Worm (Caenorhabditis elegans) whole organism, L2 larva: ENCODE results near the gene ssu-1.
A peak's percentile ranks its signal among the peaks of the same experiment; 100 is the strongest.

Experiments used
- F13H6.1 ChIP-seq: sonication (generic microtip); optimal IDR thresholded peaks from 2 replicates; lab custom pipeline; 2016; ENCODE audit warnings: missing genetic modification characterization, missing compliant biosample characterization
- R02D3.7 ChIP-seq: fragments of 150-350 bp; optimal IDR thresholded peaks from 2 replicates; lab custom pipeline; 2014; ENCODE audit warnings: missing biosample characterization, missing genetic modification characterization
- Y55F3AM.14 ChIP-seq: fragments of 200-800 bp; sonication (Bioruptor generic); optimal IDR thresholded peaks from 2 replicates; lab custom pipeline; 2018; ENCODE audit warnings: mild to moderate bottlenecking, missing genetic modification characterization, missing compliant biosample characterization
- ZK546.5 ChIP-seq: sonication (generic microtip); optimal IDR thresholded peaks from 2 replicates; lab custom pipeline; 2017; ENCODE audit warnings: missing biosample characterization, missing genetic modification characterization
- alr-1 ChIP-seq: fragments of 150-350 bp; optimal IDR thresholded peaks from 2 replicates; lab custom pipeline; 2014; ENCODE audit warnings: missing biosample characterization, missing genetic modification characterization
- aly-2 ChIP-seq: fragments of 150-350 bp; optimal IDR thresholded peaks from 2 replicates; lab custom pipeline; 2014; ENCODE audit warnings: missing biosample characterization, missing genetic modification characterization
- ama-1 ChIP-seq: fragments of 150-350 bp; optimal IDR thresholded peaks from 2 replicates; lab custom pipeline; 2018; ENCODE audit warnings: inconsistent platforms
- blmp-1 ChIP-seq: sonication (generic microtip); optimal IDR thresholded peaks from 2 replicates; lab custom pipeline; 2017; ENCODE audit warnings: missing genetic modification characterization, mild to moderate bottlenecking, missing compliant biosample characterization, antibody characterized with exemption, moderate library complexity; ENCODE audit not compliant: insufficient read depth
- ceh-16 ChIP-seq: fragments of 150-350 bp; optimal IDR thresholded peaks from 2 replicates; lab custom pipeline; 2014; ENCODE audit warnings: missing biosample characterization, missing genetic modification characterization
- crh-2 ChIP-seq: sonication (generic microtip); optimal IDR thresholded peaks from 2 replicates; lab custom pipeline; 2017; ENCODE audit warnings: missing biosample characterization, missing genetic modification characterization
- dmd-4 ChIP-seq: sonication (generic microtip); optimal IDR thresholded peaks from 2 replicates; lab custom pipeline; 2017; ENCODE audit warnings: missing biosample characterization, missing genetic modification characterization
- egl-27 ChIP-seq: sonication (generic microtip); optimal IDR thresholded peaks from 3 replicates; lab custom pipeline; 2017; ENCODE audit warnings: missing biosample characterization, missing genetic modification reagents, missing genetic modification characterization
- elt-3 ChIP-seq: sonication (generic microtip); optimal IDR thresholded peaks from 2 replicates; lab custom pipeline; 2017; ENCODE audit warnings: missing biosample characterization, missing genetic modification characterization
- lin-11 ChIP-seq: fragments of 150-350 bp; sonication (generic microtip); optimal IDR thresholded peaks from 2 replicates; lab custom pipeline; 2014; ENCODE audit warnings: missing biosample characterization, missing genetic modification characterization, inconsistent platforms, mixed read lengths
- lin-39 ChIP-seq: fragments of 150-350 bp; optimal IDR thresholded peaks from 2 replicates; lab custom pipeline; 2014; ENCODE audit warnings: missing biosample characterization, missing genetic modification reagents, missing genetic modification characterization
- lsy-2 ChIP-seq, 2 experiments: fragments of 150-350 bp in 1 of 2; sonication (generic microtip) in 1 of 2; optimal IDR thresholded peaks; 2 replicates each; lab custom pipeline; 2014 to 2017; ENCODE audit warnings: missing biosample characterization in 2 of 2, missing genetic modification characterization in 2 of 2
- mab-5 ChIP-seq: fragments of 150-350 bp; optimal IDR thresholded peaks from 2 replicates; lab custom pipeline; 2014; ENCODE audit warnings: missing biosample characterization, missing genetic modification characterization
- mdl-1 ChIP-seq, 2 experiments: fragments of 150-350 bp in 1 of 2; sonication (generic microtip) in 1 of 2; optimal IDR thresholded peaks; 2 replicates each; lab custom pipeline; 2017; ENCODE audit warnings: missing biosample characterization in 2 of 2, missing genetic modification characterization in 2 of 2
- nhr-10 ChIP-seq: sonication (generic microtip); optimal IDR thresholded peaks from 2 replicates; lab custom pipeline; 2017; ENCODE audit warnings: missing biosample characterization, missing genetic modification characterization
- nhr-11 ChIP-seq: fragments of 150-350 bp; optimal IDR thresholded peaks from 2 replicates; lab custom pipeline; 2014; ENCODE audit warnings: missing biosample characterization, missing genetic modification characterization
- nhr-129 ChIP-seq: fragments of 150-350 bp; optimal IDR thresholded peaks from 2 replicates; lab custom pipeline; 2014; ENCODE audit warnings: missing biosample characterization, missing genetic modification characterization
- nhr-21 ChIP-seq: fragments of 150-350 bp; optimal IDR thresholded peaks from 2 replicates; lab custom pipeline; 2014; ENCODE audit warnings: missing biosample characterization, missing genetic modification characterization
- nhr-23 ChIP-seq: fragments of 150-350 bp; optimal IDR thresholded peaks from 2 replicates; lab custom pipeline; 2014; ENCODE audit warnings: missing biosample characterization, missing genetic modification reagents, missing genetic modification characterization
- nhr-237 ChIP-seq: fragments of 150-350 bp; optimal IDR thresholded peaks from 2 replicates; lab custom pipeline; 2014; ENCODE audit warnings: missing biosample characterization, missing genetic modification characterization
- nhr-25 ChIP-seq: fragments of 150-350 bp; sonication (generic microtip); optimal IDR thresholded peaks from 3 replicates; lab custom pipeline; 2014; ENCODE audit warnings: missing biosample characterization, missing genetic modification characterization
- nhr-6 ChIP-seq: fragments of 150-350 bp; optimal IDR thresholded peaks from 2 replicates; lab custom pipeline; 2014; ENCODE audit warnings: missing biosample characterization, missing genetic modification characterization
- nhr-77 ChIP-seq: fragments of 150-350 bp; optimal IDR thresholded peaks from 2 replicates; lab custom pipeline; 2014; ENCODE audit warnings: missing biosample characterization, missing genetic modification characterization
- peb-1 ChIP-seq: fragments of 150-350 bp; optimal IDR thresholded peaks from 2 replicates; lab custom pipeline; 2014; ENCODE audit warnings: missing biosample characterization, missing genetic modification characterization
- sem-4 ChIP-seq: fragments of 150-350 bp; optimal IDR thresholded peaks from 2 replicates; lab custom pipeline; 2014; ENCODE audit warnings: missing biosample characterization, missing genetic modification reagents, missing genetic modification characterization
- sma-3 ChIP-seq: sonication (generic microtip); optimal IDR thresholded peaks from 2 replicates; lab custom pipeline; 2016; ENCODE audit warnings: missing genetic modification reagents, missing genetic modification characterization, missing compliant biosample characterization
- sma-9 ChIP-seq, 2 experiments: fragments of 150-350 bp in 1 of 2; sonication (generic microtip) in 1 of 2; optimal IDR thresholded peaks; 2 replicates each; lab custom pipeline; 2014 to 2016; ENCODE audit warnings: missing genetic modification characterization in 2 of 2, mild to moderate bottlenecking in 1 of 2, missing biosample characterization in 1 of 2, missing compliant biosample characterization in 1 of 2, missing genetic modification reagents in 1 of 2, moderate library complexity in 1 of 2
- snpc-4 ChIP-seq: fragments of 150-350 bp; optimal IDR thresholded peaks from 2 replicates; lab custom pipeline; 2014; ENCODE audit warnings: missing biosample characterization, missing genetic modification characterization
- unc-39 ChIP-seq: fragments of 150-350 bp; optimal IDR thresholded peaks from 2 replicates; lab custom pipeline; 2014; ENCODE audit warnings: missing biosample characterization, missing genetic modification characterization
- unc-55 ChIP-seq: fragments of 150-350 bp; sonication (generic microtip); optimal IDR thresholded peaks from 3 replicates; lab custom pipeline; 2014; ENCODE audit warnings: missing biosample characterization, missing genetic modification reagents, missing genetic modification characterization
- unc-62 ChIP-seq: fragments of 150-350 bp; optimal IDR thresholded peaks from 2 replicates; lab custom pipeline; 2014; ENCODE audit warnings: missing biosample characterization, missing genetic modification reagents, missing genetic modification characterization
- zag-1 ChIP-seq: fragments of 150-350 bp; optimal IDR thresholded peaks from 2 replicates; lab custom pipeline; 2014; ENCODE audit warnings: missing biosample characterization, missing genetic modification characterization
- ztf-1 ChIP-seq: fragments of 200-800 bp; sonication (Bioruptor generic); conservative IDR thresholded peaks from 2 replicates; pipeline ENCODE4 v1.3.6; 2022; ENCODE audit warnings: missing genetic modification characterization, missing compliant biosample characterization
- ztf-11 ChIP-seq: sonication (generic microtip); optimal IDR thresholded peaks from 2 replicates; lab custom pipeline; 2017; ENCODE audit warnings: missing biosample characterization, missing genetic modification characterization
- ztf-4 ChIP-seq: fragments of 150-350 bp; optimal IDR thresholded peaks from 2 replicates; lab custom pipeline; 2014; ENCODE audit warnings: missing biosample characterization, missing genetic modification characterization

ssu-1 gene

DNA sequence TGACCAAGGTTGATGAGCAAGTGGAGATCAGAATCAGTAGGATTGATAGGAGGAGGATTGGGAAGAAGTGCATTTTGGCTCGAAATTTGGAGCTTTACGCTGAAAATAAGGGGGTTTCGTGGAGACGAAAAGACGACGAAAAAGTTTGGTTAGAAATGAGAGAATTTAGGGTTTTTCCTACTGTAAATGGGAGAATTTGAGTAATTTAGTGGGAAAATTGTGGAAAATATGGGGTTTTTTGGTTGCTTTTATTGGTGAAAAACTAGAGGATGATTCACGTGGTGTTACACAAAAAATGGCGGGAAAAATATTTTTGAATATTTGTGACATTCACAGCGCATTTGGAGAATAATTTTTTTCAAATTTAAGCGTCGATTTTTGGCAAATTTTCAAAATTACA lies 38.2 kb downstream of the ssu-1 start, which contains the start of gene nlp-69:
Gene nlp-69 (minus strand): TSS at position 101 of the 400 bp plus-strand sequence.
- TF ChIP-seq egl-27 (tag; lab: Kevin White, UChicago), result no peak
- no peak for TF ChIP-seq sma-3 (GFP tag; lab: Kevin White, UChicago)

DNA sequence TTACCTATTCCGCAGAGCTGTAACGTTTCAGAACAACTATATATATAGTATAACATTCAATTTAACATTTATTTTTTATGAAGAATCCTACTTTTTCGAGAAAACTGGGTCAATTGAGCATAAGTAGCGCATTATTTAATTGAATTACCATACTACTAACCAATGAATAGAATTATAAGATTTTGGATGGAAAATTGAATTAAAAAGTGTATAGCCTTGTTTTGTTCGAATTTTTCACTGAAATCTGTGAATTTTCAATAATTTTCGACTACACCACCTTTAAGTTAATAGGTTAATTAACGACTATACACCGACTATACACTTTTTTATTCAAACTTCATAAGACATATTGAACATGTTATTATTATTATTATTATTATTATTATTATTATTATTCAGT lies 39.1 kb downstream of the ssu-1 start:
- TF ChIP-seq dmd-4 (no peak), unc-62 (GFP tag; lab: Kevin White, UChicago) (no peak), sem-4 (tag; lab: Kevin White, UChicago) (no peak), nhr-237 (tag; lab: Kevin White, UChicago) (no peak), R02D3.7 (tag; lab: Kevin White, UChicago) (no peak), crh-2 (tag; lab: Kevin White, UChicago) (no peak), ama-1 (lab: Kevin White, UChicago) (no peak), Y55F3AM.14 (GFP tag; lab: Kevin White, UChicago) (no peak), ztf-11 (tag; lab: Kevin White, UChicago) (no peak), nhr-10 (tag; lab: Kevin White, UChicago) (no peak), sma-3 (GFP tag; lab: Kevin White, UChicago) (no peak), sma-9 (GFP tag; optimal IDR thresholded peaks at IDR 0.05; lab: Kevin White, UChicago) (no peak), sma-9 (tag; optimal IDR thresholded peaks at IDR 0.05; lab: Kevin White, UChicago) (no peak), elt-3 (tag; lab: Kevin White, UChicago) (no peak), ZK546.5 (tag; lab: Kevin White, UChicago) (no peak), nhr-11 (no peak), nhr-25 (tag; lab: Kevin White, UChicago) (no peak), nhr-21 (no peak)

DNA sequence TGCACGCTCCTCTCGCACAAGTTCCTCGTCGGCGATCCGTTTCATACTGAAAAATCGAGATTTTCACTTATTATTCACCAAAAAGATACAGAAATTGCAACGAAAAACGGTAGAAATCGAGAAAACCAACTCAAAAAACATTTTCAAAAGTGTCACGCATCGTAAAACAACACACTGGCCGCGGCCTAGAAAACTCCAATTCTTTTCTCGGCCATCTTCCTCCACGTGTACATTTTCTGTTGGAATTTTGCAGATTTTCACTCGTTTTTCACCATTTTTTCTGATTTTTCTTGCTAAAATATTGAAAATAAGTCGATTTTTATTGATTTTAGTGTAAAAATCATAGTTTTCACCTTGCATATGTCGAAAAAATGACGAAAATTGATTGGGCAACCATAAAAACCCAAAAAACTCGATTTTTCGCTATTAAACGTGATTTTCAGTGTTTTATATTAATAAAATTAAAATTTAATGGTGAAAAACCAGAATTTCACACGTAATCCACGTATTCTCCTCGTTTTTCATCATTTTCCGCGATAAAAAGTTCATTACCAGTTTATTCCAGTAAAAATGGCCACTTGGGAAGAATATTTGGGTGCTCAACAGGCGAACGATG lies 42.3 kb downstream of the ssu-1 start, which contains the start of the genes dcs-1 and sec-23:
Gene dcs-1 (minus strand): TSS at position 46 of the 616 bp plus-strand sequence.
Gene sec-23 (plus strand): TSS at position 566 of the 616 bp plus-strand sequence.
- TF ChIP-seq nhr-23, result no peak
- no peak for TF ChIP-seq sem-4 (tag; lab: Kevin White, UChicago)
- TF ChIP-seq lin-39, result no peak
- peak in 1 of 2 experiments; percentile 10 for TF ChIP-seq lsy-2 (tag; optimal IDR thresholded peaks at IDR 0.05; lab: Kevin White, UChicago)
- no peak for TF ChIP-seq F13H6.1
- no peak for TF ChIP-seq nhr-10 (tag; lab: Kevin White, UChicago)
- TF ChIP-seq unc-39 (tag; lab: Kevin White, UChicago), result no peak
- TF ChIP-seq ceh-16 (tag; lab: Kevin White, UChicago), result no peak
- no peak for TF ChIP-seq sma-3 (GFP tag; lab: Kevin White, UChicago)
- TF ChIP-seq nhr-6 (tag; lab: Kevin White, UChicago), result no peak
- no peak for TF ChIP-seq snpc-4 (tag; lab: Kevin White, UChicago)
- no peak for TF ChIP-seq aly-2
- TF ChIP-seq peb-1 (tag; lab: Kevin White, UChicago), result no peak
- TF ChIP-seq crh-2 (tag; lab: Kevin White, UChicago), result peak; percentile 64
- TF ChIP-seq nhr-129 (tag; lab: Kevin White, UChicago), result peak; percentile 4
- peak in 1 of 2 experiments; percentile 2 for TF ChIP-seq mdl-1 (tag; optimal IDR thresholded peaks at IDR 0.05; lab: Kevin White, UChicago)
- TF ChIP-seq ztf-4 (tag; lab: Kevin White, UChicago), result no peak
- peak; percentile 22 for TF ChIP-seq unc-55
- no peak for TF ChIP-seq alr-1
- TF ChIP-seq nhr-237 (tag; lab: Kevin White, UChicago), result no peak
- TF ChIP-seq nhr-77, result no peak
- TF ChIP-seq mab-5 (tag; lab: Kevin White, UChicago), result no peak
- TF ChIP-seq R02D3.7 (tag; lab: Kevin White, UChicago), result no peak
- no peak for TF ChIP-seq dmd-4
- no peak for TF ChIP-seq nhr-11
- no peak for TF ChIP-seq ama-1 (lab: Kevin White, UChicago)
- no peak for TF ChIP-seq ztf-11 (tag; lab: Kevin White, UChicago)
- TF ChIP-seq zag-1 (tag; lab: Kevin White, UChicago), result no peak
- TF ChIP-seq, all 48 proteins: peak for 5

DNA sequence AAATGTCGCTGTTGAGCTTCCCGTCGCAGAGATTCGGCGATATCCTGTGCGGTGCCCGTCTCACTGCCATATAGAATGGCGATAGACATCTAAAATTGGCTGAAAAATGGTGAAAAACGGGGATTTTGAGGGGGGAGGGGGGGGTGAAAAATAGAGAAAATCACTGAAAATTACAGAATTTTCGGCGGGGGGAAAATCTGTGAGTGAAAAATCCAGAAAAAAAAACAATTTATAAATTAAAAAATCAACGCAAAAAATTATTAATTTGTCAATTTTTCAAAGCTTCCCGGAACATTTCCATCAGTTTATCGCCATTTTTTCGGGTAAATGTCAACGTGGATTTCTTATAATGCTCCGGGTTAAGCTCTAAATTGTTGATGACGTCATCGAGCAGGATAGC lies 45.4 kb downstream of the ssu-1 start, which contains the start of gene fre-1:
Gene fre-1 (minus strand): TSS at position 101 of the 400 bp plus-strand sequence.
- TF ChIP-seq aly-2 (no peak), crh-2 (tag; lab: Kevin White, UChicago) (no peak), snpc-4 (tag; lab: Kevin White, UChicago) (no peak), lin-11 (tag; lab: Kevin White, UChicago) (no peak), unc-39 (tag; lab: Kevin White, UChicago) (no peak), ztf-11 (tag; lab: Kevin White, UChicago) (no peak), nhr-129 (tag; lab: Kevin White, UChicago) (no peak), blmp-1 (no peak), ztf-1 (GFP tag; lab: Robert Waterston, UW) (no peak), F13H6.1 (no peak), lsy-2 (tag; optimal IDR thresholded peaks at IDR 0.05; lab: Kevin White, UChicago) (no peak)
